Worm (Caenorhabditis elegans): ENCODE measurements around the gene str-119.
"Not testable (repeated sequence)": the region's sequence is repeated elsewhere in the genome, so short reads cannot be mapped to it uniquely, and the experiment has no call there.

ce11 chrV:2407214-2407613 is 20.7 kb downstream of the str-119 start, which contains the start of gene str-265:
- not testable (repeated sequence) for TF ChIP-seq F55B11.4 (tag; optimal IDR thresholded peaks at IDR 0.05; ENCODE audit: borderline replicate concordance, insufficient read depth); nhr-120 (GFP tag; IDR thresholded peaks at IDR 0.05); bed-1 (GFP tag; IDR thresholded peaks at IDR 0.05); B0261.1 (tag; optimal IDR thresholded peaks at IDR 0.05); let-526 (GFP tag; IDR thresholded peaks at IDR 0.05); Y56A3A.18 (GFP tag; IDR thresholded peaks at IDR 0.05); T07F8.4 (tag; optimal IDR thresholded peaks at IDR 0.05); attf-5 (GFP tag; optimal IDR thresholded peaks at IDR 0.05)

All from whole organism, young adult.